Worm (Caenorhabditis elegans): ENCODE results near the gene F01D4.8.

ce11 chrIV:10437114-10437513, 15.8 kb downstream of the F01D4.8 start:
- TF ChIP-seq flt-1 (GFP tag; IDR thresholded peaks at IDR 0.05) (no peak), klf-2 (GFP tag; conservative IDR thresholded peaks at IDR 0.05) (no peak), med-1 (GFP tag; optimal IDR thresholded peaks at IDR 0.05; ENCODE audit: insufficient read depth) (no peak), ztf-23 (GFP tag; IDR thresholded peaks at IDR 0.05) (no peak), cog-1 (tag; optimal IDR thresholded peaks at IDR 0.05) (no peak)

Data from whole organism, midembryonic.